Worm (Caenorhabditis elegans): ENCODE results near the gene T22F3.8.

The T22F3.8 gene

DNA sequence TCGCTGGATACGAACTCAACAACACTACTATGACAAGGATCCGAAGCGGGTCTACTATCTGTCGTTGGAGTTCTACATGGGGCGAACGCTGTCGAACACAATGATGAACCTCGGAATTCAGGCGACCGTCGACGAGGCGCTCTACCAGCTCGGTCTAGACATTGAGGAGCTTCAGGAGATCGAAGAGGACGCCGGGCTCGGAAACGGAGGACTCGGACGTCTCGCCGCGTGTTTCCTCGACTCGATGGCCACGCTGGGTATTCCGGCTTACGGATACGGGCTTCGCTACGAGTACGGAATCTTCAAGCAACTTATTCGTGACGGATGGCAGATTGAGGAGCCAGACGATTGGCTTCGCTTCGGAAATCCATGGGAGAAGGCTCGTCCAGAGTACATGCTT, 23.6 kb downstream of the T22F3.8 start:
- TF ChIP-seq dmd-4 (tag; optimal IDR thresholded peaks at IDR 0.05) = no peak
- TF ChIP-seq egl-27 (tag; optimal IDR thresholded peaks at IDR 0.05) = no peak
- TF ChIP-seq unc-39 (tag; optimal IDR thresholded peaks at IDR 0.05) = no peak
- TF ChIP-seq nhr-10 (tag; optimal IDR thresholded peaks at IDR 0.05) = no peak
- no peak for TF ChIP-seq nhr-12 (tag; optimal IDR thresholded peaks at IDR 0.05)
- TF ChIP-seq peb-1 (tag; optimal IDR thresholded peaks at IDR 0.05) = no peak
- no peak for TF ChIP-seq elt-1 (tag; optimal IDR thresholded peaks at IDR 0.05)
- no peak for TF ChIP-seq sma-3 (GFP tag; optimal IDR thresholded peaks at IDR 0.05)
- no peak for TF ChIP-seq blmp-1 (tag; optimal IDR thresholded peaks at IDR 0.05; ENCODE audit: insufficient read depth)
- no peak for TF ChIP-seq unc-55 (GFP tag; optimal IDR thresholded peaks at IDR 0.05)

DNA sequence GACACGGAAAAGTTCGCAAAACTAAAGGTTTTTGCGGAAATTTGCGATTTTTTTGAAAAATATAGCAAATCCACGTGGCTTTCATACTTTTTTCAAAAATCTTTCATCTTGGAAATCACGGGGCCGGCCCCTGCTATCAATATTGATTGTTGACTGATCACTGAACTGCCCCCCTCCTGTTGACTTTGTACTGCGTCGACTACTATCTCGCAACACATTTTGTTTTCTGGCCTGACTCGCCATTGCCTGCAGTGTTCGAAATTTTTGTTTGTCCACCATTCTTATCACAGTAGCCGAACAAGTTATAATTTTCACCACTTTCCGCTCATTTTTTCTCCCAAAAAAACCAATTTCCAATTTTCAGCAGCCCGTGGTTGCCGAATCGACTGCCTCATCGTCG, 24.2 kb downstream of the T22F3.8 start:
- TF ChIP-seq nhr-12 (tag; optimal IDR thresholded peaks at IDR 0.05) (no peak), nhr-129 (tag; optimal IDR thresholded peaks at IDR 0.05) (peak; percentile 11)

DNA sequence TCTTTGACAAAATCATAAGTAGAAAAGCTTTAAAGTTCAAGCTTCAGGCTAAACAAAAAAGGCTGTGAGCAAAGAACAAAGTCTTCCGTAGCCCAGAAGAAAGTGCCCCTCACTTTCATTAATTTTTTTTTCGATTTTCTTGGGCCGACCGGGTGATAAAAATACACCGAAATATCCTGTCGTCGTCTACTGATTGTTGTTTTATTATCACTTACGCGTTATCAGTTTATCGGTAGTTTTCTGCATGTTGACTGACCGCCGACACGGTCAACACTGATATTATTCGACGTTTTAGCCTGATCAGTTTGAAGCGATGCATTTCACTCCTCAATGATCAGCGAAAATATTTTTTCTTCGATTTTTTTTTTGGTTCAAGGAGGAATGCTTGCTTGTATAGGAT, 24.8 kb downstream of the T22F3.8 start:
- TF ChIP-seq fos-1 (tag; optimal IDR thresholded peaks at IDR 0.05) = peak; percentile 51
- TF ChIP-seq nhr-6 (tag; optimal IDR thresholded peaks at IDR 0.05) = no peak

DNA sequence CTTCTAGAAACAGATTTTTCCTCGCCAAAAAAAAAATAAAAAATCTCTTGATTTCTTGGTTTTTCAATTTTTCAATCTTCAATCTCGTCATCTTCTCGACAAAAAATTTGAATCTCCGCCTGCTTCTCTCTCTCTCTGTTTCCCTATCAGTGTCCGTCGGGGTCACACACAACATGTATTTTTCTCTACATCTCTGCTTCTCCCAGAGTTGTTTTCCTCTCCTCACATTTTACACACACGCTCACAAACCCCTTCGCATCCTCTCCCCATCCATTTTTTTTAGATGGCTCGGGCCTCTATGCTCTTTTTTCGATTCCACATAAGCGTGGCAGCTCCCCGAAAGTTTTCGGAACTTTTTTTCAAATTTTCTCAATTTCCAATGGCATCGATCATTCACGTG, 25.4 kb downstream of the T22F3.8 start:
- TF ChIP-seq F13H6.1 (tag; optimal IDR thresholded peaks at IDR 0.05) = peak; percentile 44
- peak; percentile 49 for TF ChIP-seq crh-2 (tag; optimal IDR thresholded peaks at IDR 0.05)
- TF ChIP-seq elt-3 (tag; optimal IDR thresholded peaks at IDR 0.05) = no peak
- no peak for TF ChIP-seq nhr-237 (tag; optimal IDR thresholded peaks at IDR 0.05)
- TF ChIP-seq egl-27 (tag; optimal IDR thresholded peaks at IDR 0.05) = no peak
- no peak for TF ChIP-seq R02D3.7 (tag; optimal IDR thresholded peaks at IDR 0.05)
- peak; percentile 9 for TF ChIP-seq sma-3 (GFP tag; optimal IDR thresholded peaks at IDR 0.05)
- TF ChIP-seq ZK546.5 (tag; optimal IDR thresholded peaks at IDR 0.05) = no peak
- TF ChIP-seq nhr-11 (tag; optimal IDR thresholded peaks at IDR 0.05) = no peak
- no peak for TF ChIP-seq nhr-23 (tag; optimal IDR thresholded peaks at IDR 0.05)
- peak; percentile 44 for TF ChIP-seq lin-13 (GFP tag; optimal IDR thresholded peaks at IDR 0.05)
- no peak for TF ChIP-seq nhr-12 (tag; optimal IDR thresholded peaks at IDR 0.05)
- peak; percentile 75 for TF ChIP-seq nhr-129 (tag; optimal IDR thresholded peaks at IDR 0.05)
- no peak for TF ChIP-seq peb-1 (tag; optimal IDR thresholded peaks at IDR 0.05)
- TF ChIP-seq ceh-82 (tag; optimal IDR thresholded peaks at IDR 0.05) = no peak
- no peak for TF ChIP-seq nhr-21 (tag; optimal IDR thresholded peaks at IDR 0.05)
- no peak for TF ChIP-seq mdl-1 (tag; optimal IDR thresholded peaks at IDR 0.05)
- TF ChIP-seq skn-1 (tag; optimal IDR thresholded peaks at IDR 0.05) = no peak
- no peak for TF ChIP-seq ztf-4 (tag; optimal IDR thresholded peaks at IDR 0.05)
- TF ChIP-seq alr-1 (tag; optimal IDR thresholded peaks at IDR 0.05) = no peak
- TF ChIP-seq lin-11 (tag; optimal IDR thresholded peaks at IDR 0.05) = no peak
- no peak for TF ChIP-seq mbf-1 (tag; optimal IDR thresholded peaks at IDR 0.05)
- peak; percentile 55 for TF ChIP-seq unc-55 (GFP tag; optimal IDR thresholded peaks at IDR 0.05)
- no peak for TF ChIP-seq nhr-6 (tag; optimal IDR thresholded peaks at IDR 0.05)
- TF ChIP-seq lsy-2 (tag; optimal IDR thresholded peaks at IDR 0.05) = peak in 1 of 2 experiments; percentile 61
- TF ChIP-seq ceh-16 (tag; optimal IDR thresholded peaks at IDR 0.05) = no peak
- TF ChIP-seq unc-39 (tag; optimal IDR thresholded peaks at IDR 0.05) = no peak
- TF ChIP-seq ztf-1 (GFP tag; conservative IDR thresholded peaks at IDR 0.05) = no peak
- TF ChIP-seq sem-4 (tag; optimal IDR thresholded peaks at IDR 0.05) = no peak
- no peak for TF ChIP-seq Y55F3AM.14 (GFP tag; optimal IDR thresholded peaks at IDR 0.05)
- TF ChIP-seq elt-1 (tag; optimal IDR thresholded peaks at IDR 0.05) = no peak
- no peak for TF ChIP-seq dmd-4 (tag; optimal IDR thresholded peaks at IDR 0.05)
- TF ChIP-seq nhr-10 (tag; optimal IDR thresholded peaks at IDR 0.05) = no peak
- no peak for TF ChIP-seq nhr-25 (tag; optimal IDR thresholded peaks at IDR 0.05)
- no peak for TF ChIP-seq aly-2 (tag; optimal IDR thresholded peaks at IDR 0.05)
- TF ChIP-seq lin-39 (tag; optimal IDR thresholded peaks at IDR 0.05) = no peak
- TF ChIP-seq ztf-11 (tag; optimal IDR thresholded peaks at IDR 0.05) = no peak
- TF ChIP-seq fos-1 (tag; optimal IDR thresholded peaks at IDR 0.05) = peak; percentile 64
- no peak for TF ChIP-seq nhr-77 (tag; optimal IDR thresholded peaks at IDR 0.05)
- TF ChIP-seq sma-9 (GFP tag; optimal IDR thresholded peaks at IDR 0.05) = peak; percentile 75
- no peak for TF ChIP-seq sma-9 (tag; optimal IDR thresholded peaks at IDR 0.05)
- TF ChIP-seq gmeb-1 (tag; optimal IDR thresholded peaks at IDR 0.05) = peak; percentile 51
- TF ChIP-seq snpc-4 (tag; optimal IDR thresholded peaks at IDR 0.05) = peak; percentile 42
- no peak for TF ChIP-seq zag-1 (tag; optimal IDR thresholded peaks at IDR 0.05)
- peak; percentile 57 for TF ChIP-seq ama-1 (optimal IDR thresholded peaks at IDR 0.05)
- no peak for TF ChIP-seq mab-5 (tag; optimal IDR thresholded peaks at IDR 0.05)
- no peak for TF ChIP-seq unc-62 (GFP tag; optimal IDR thresholded peaks at IDR 0.05)
- TF ChIP-seq C34F6.9 (tag; optimal IDR thresholded peaks at IDR 0.05) = peak; percentile 45

All from whole organism, L2 larva.